Worm (Caenorhabditis elegans) whole organism, L2 larva: Measurements from ENCODE around the gene F10C1.1.

Experiments
- F13H6.1 ChIP-seq: sonication (generic microtip); optimal IDR thresholded peaks from 2 replicates; lab custom pipeline; 2016; ENCODE audit warnings: missing genetic modification characterization, missing compliant biosample characterization
- R02D3.7 ChIP-seq: fragments of 150-350 bp; optimal IDR thresholded peaks from 2 replicates; lab custom pipeline; 2014; ENCODE audit warnings: missing biosample characterization, missing genetic modification characterization
- Y55F3AM.14 ChIP-seq: fragments of 200-800 bp; sonication (Bioruptor generic); optimal IDR thresholded peaks from 2 replicates; lab custom pipeline; 2018; ENCODE audit warnings: mild to moderate bottlenecking, missing genetic modification characterization, missing compliant biosample characterization
- ZK546.5 ChIP-seq: sonication (generic microtip); optimal IDR thresholded peaks from 2 replicates; lab custom pipeline; 2017; ENCODE audit warnings: missing biosample characterization, missing genetic modification characterization
- alr-1 ChIP-seq: fragments of 150-350 bp; optimal IDR thresholded peaks from 2 replicates; lab custom pipeline; 2014; ENCODE audit warnings: missing biosample characterization, missing genetic modification characterization
- aly-2 ChIP-seq: fragments of 150-350 bp; optimal IDR thresholded peaks from 2 replicates; lab custom pipeline; 2014; ENCODE audit warnings: missing biosample characterization, missing genetic modification characterization
- ceh-16 ChIP-seq: fragments of 150-350 bp; optimal IDR thresholded peaks from 2 replicates; lab custom pipeline; 2014; ENCODE audit warnings: missing biosample characterization, missing genetic modification characterization
- crh-2 ChIP-seq: sonication (generic microtip); optimal IDR thresholded peaks from 2 replicates; lab custom pipeline; 2017; ENCODE audit warnings: missing biosample characterization, missing genetic modification characterization
- dmd-4 ChIP-seq: sonication (generic microtip); optimal IDR thresholded peaks from 2 replicates; lab custom pipeline; 2017; ENCODE audit warnings: missing biosample characterization, missing genetic modification characterization
- egl-27 ChIP-seq: sonication (generic microtip); optimal IDR thresholded peaks from 3 replicates; lab custom pipeline; 2017; ENCODE audit warnings: missing biosample characterization, missing genetic modification reagents, missing genetic modification characterization
- fos-1 ChIP-seq: fragments of 150-350 bp; optimal IDR thresholded peaks from 2 replicates; lab custom pipeline; 2014; ENCODE audit warnings: missing biosample characterization, missing genetic modification characterization
- gmeb-1 ChIP-seq: fragments of 150-350 bp; optimal IDR thresholded peaks from 2 replicates; lab custom pipeline; 2014; ENCODE audit warnings: missing biosample characterization, missing genetic modification characterization
- lin-13 ChIP-seq: fragments of 150-350 bp; optimal IDR thresholded peaks from 2 replicates; lab custom pipeline; 2014; ENCODE audit warnings: missing biosample characterization, missing genetic modification reagents, missing genetic modification characterization
- lin-39 ChIP-seq: fragments of 150-350 bp; optimal IDR thresholded peaks from 2 replicates; lab custom pipeline; 2014; ENCODE audit warnings: missing biosample characterization, missing genetic modification reagents, missing genetic modification characterization
- mbf-1 ChIP-seq: sonication (generic microtip); optimal IDR thresholded peaks from 2 replicates; lab custom pipeline; 2017; ENCODE audit warnings: missing biosample characterization, missing genetic modification characterization
- mdl-1 ChIP-seq, 2 experiments: fragments of 150-350 bp in 1 of 2; sonication (generic microtip) in 1 of 2; optimal IDR thresholded peaks; 2 replicates each; lab custom pipeline; 2017; ENCODE audit warnings: missing biosample characterization in 2 of 2, missing genetic modification characterization in 2 of 2
- nhr-10 ChIP-seq: sonication (generic microtip); optimal IDR thresholded peaks from 2 replicates; lab custom pipeline; 2017; ENCODE audit warnings: missing biosample characterization, missing genetic modification characterization
- nhr-11 ChIP-seq: fragments of 150-350 bp; optimal IDR thresholded peaks from 2 replicates; lab custom pipeline; 2014; ENCODE audit warnings: missing biosample characterization, missing genetic modification characterization
- nhr-12 ChIP-seq: fragments of 150-350 bp; optimal IDR thresholded peaks from 2 replicates; lab custom pipeline; 2014; ENCODE audit warnings: missing biosample characterization, missing genetic modification characterization
- nhr-129 ChIP-seq: fragments of 150-350 bp; optimal IDR thresholded peaks from 2 replicates; lab custom pipeline; 2014; ENCODE audit warnings: missing biosample characterization, missing genetic modification characterization
- nhr-21 ChIP-seq: fragments of 150-350 bp; optimal IDR thresholded peaks from 2 replicates; lab custom pipeline; 2014; ENCODE audit warnings: missing biosample characterization, missing genetic modification characterization
- nhr-6 ChIP-seq: fragments of 150-350 bp; optimal IDR thresholded peaks from 2 replicates; lab custom pipeline; 2014; ENCODE audit warnings: missing biosample characterization, missing genetic modification characterization
- nhr-77 ChIP-seq: fragments of 150-350 bp; optimal IDR thresholded peaks from 2 replicates; lab custom pipeline; 2014; ENCODE audit warnings: missing biosample characterization, missing genetic modification characterization
- peb-1 ChIP-seq: fragments of 150-350 bp; optimal IDR thresholded peaks from 2 replicates; lab custom pipeline; 2014; ENCODE audit warnings: missing biosample characterization, missing genetic modification characterization
- sem-4 ChIP-seq: fragments of 150-350 bp; optimal IDR thresholded peaks from 2 replicates; lab custom pipeline; 2014; ENCODE audit warnings: missing biosample characterization, missing genetic modification reagents, missing genetic modification characterization
- skn-1 ChIP-seq: sonication (generic microtip); optimal IDR thresholded peaks from 2 replicates; lab custom pipeline; 2017; ENCODE audit warnings: missing biosample characterization, missing genetic modification characterization
- sma-9 ChIP-seq, 2 experiments: fragments of 150-350 bp in 1 of 2; sonication (generic microtip) in 1 of 2; optimal IDR thresholded peaks; 2 replicates each; lab custom pipeline; 2014 to 2016; ENCODE audit warnings: missing genetic modification characterization in 2 of 2, mild to moderate bottlenecking in 1 of 2, missing biosample characterization in 1 of 2, missing compliant biosample characterization in 1 of 2, missing genetic modification reagents in 1 of 2, moderate library complexity in 1 of 2
- snpc-4 ChIP-seq: fragments of 150-350 bp; optimal IDR thresholded peaks from 2 replicates; lab custom pipeline; 2014; ENCODE audit warnings: missing biosample characterization, missing genetic modification characterization
- ztf-1 ChIP-seq: fragments of 200-800 bp; sonication (Bioruptor generic); conservative IDR thresholded peaks from 2 replicates; pipeline ENCODE4 v1.3.6; 2022; ENCODE audit warnings: missing genetic modification characterization, missing compliant biosample characterization
- ztf-4 ChIP-seq: fragments of 150-350 bp; optimal IDR thresholded peaks from 2 replicates; lab custom pipeline; 2014; ENCODE audit warnings: missing biosample characterization, missing genetic modification characterization

F10C1.1 gene

DNA sequence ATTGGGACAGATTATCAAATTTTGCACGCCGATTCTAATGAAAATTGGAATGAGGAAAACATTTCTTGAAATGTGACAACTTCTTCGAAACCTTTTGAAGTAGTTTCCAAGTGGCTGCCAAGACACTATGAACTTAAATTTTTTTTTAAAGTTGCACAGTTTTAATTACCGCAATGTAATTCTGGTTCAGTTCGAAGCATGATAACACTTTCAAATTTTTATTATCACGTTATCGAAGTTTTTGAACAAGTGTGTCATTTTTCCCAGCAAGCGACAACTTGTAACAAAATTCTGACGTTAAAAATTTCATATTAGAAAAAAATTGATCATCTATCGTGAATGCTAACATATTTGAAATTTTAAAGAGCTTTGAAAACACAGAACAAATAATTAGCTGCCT, 31.3 kb upstream of the F10C1.1 start:
- TF ChIP-seq Y55F3AM.14 (GFP tag; lab: Kevin White, UChicago) (no peak), fos-1 (tag; lab: Kevin White, UChicago) (peak; percentile 46)

DNA sequence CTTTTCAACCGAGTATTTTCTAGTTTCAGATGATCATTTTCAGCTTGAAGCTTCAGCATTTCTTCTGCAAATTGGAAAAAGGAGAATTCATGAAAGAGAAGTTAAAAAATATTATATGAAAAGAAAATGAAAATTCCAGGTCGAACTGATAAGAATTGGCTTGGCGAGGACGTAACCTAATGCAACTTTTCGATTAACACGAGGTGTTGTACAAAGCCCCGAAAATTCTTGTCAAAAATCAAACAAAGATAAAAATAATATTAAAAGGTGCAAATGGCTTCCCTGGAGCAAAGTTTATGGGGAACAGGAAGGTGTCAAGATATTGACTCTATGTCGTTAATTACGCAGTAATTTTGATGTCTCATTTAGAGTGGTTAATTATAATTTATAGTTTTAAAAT, 29.7 kb upstream of the F10C1.1 start:
- TF ChIP-seq dmd-4 (tag; lab: Kevin White, UChicago) (no peak), crh-2 (no peak), Y55F3AM.14 (GFP tag; lab: Kevin White, UChicago) (no peak), nhr-77 (tag; lab: Kevin White, UChicago) (no peak), mdl-1 (tag; optimal IDR thresholded peaks at IDR 0.05; lab: Kevin White, UChicago) (no peak), fos-1 (tag; lab: Kevin White, UChicago) (peak; percentile 48)

DNA sequence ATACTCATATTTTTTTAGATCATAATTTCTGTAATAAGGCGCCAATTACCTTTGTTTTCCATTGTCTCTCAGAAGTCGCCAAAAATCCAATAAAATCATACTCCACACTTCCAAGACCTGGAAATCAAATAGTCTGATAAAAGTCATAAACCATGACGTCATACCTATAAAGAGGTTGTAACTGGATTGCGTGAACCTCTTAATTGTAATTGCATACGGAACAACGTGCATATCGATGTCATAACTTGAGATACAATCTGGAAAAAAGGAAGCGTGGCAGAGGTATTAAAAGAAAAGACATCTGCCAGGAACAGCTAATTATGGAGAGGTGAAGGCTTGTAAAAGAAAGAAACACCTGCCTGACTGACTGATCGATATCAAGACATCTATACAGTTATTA, 28.9 kb upstream of the F10C1.1 start, which contains the start of gene F10C1.9:
Gene F10C1.9 (minus strand): TSS at position 197 of the 400 bp plus-strand sequence.
- TF ChIP-seq sma-9 (GFP tag; optimal IDR thresholded peaks at IDR 0.05; lab: Kevin White, UChicago) (peak; percentile 3), sma-9 (tag; optimal IDR thresholded peaks at IDR 0.05; lab: Kevin White, UChicago) (no peak), crh-2 (no peak)

DNA sequence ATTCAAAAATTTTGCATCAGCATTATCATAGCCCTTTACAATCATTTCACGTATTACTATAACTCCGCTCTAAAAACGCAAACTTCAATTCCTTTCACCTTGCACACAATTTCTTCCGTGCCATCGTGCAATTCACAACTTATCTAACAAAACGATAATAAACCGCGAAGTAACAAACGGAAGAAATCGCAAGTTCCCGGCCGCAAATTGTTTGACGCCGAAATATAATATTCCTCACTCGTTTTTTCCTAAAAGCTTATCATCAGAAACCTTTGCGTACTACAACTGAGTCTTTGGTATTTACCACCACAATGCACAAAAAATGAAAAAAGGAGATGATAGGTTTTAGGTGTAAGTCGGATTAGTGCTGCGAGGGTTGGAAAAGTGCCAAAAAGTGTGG, 26.7 kb upstream of the F10C1.1 start:
- no peak for TF ChIP-seq mbf-1
- peak; percentile 82 for TF ChIP-seq fos-1 (tag; lab: Kevin White, UChicago)

DNA sequence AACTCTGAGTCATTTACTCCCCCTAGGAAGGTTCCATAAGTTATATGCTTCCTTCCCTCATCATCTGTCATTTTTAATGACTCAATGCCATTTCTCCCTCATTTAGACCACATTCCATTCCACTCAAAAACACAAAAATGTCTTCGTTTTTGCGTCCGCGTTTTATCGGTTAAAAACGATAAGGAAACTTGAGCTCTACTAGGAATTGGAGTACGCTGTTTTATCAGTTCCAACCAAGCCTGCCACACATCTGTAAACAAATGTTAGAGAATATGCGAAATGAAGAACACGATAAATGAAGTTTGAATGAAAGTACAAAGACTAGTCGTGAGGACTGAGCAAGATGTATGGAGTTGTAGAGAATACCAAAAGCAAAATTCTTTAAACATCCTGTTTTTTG, 25.6 kb upstream of the F10C1.1 start:
- TF ChIP-seq nhr-12, result no peak
- peak; percentile 28 for TF ChIP-seq F13H6.1 (tag; lab: Kevin White, UChicago)
- peak; percentile 13 for TF ChIP-seq gmeb-1 (tag; lab: Kevin White, UChicago)
- TF ChIP-seq crh-2, result peak; percentile 67
- peak; percentile 97 for TF ChIP-seq fos-1 (tag; lab: Kevin White, UChicago)
- no peak for TF ChIP-seq egl-27 (tag; lab: Kevin White, UChicago)
- TF ChIP-seq sma-9 (GFP tag; optimal IDR thresholded peaks at IDR 0.05; lab: Kevin White, UChicago), result peak; percentile 45
- TF ChIP-seq sma-9 (tag; optimal IDR thresholded peaks at IDR 0.05; lab: Kevin White, UChicago), result no peak
- TF ChIP-seq lin-13, result no peak

DNA sequence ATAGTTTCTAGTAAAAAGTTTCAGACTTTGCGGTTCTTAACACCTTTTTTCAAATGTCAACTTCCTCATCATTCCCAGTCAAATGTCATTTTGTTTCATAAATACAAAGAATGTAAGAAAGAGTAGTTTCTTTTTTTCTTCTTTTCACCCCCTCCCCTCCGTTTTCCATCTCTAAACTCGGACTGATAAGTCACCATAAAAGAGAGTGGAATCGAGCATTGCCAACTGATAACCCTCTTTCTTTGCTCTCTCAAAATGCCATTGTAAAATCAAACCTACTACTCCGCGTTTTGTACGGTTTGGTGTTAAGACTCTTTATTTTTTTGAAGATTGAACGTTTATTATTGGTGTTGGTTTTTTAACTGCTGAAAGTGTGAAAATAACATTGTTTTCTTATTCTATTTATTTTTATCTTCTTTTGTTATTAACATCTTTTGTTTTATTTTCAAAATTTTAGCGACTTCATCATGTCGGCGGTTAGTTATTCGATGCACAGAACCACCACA, 24.2 kb upstream of the F10C1.1 start, which contains the start of gene ifb-2:
Gene ifb-2 (plus strand): TSS at position 456 of the 506 bp plus-strand sequence.
- TF ChIP-seq fos-1 (tag; lab: Kevin White, UChicago), result peak; percentile 81
- TF ChIP-seq sem-4, result no peak
- TF ChIP-seq R02D3.7, result no peak
- no peak for TF ChIP-seq snpc-4
- peak; percentile 36 for TF ChIP-seq crh-2
- no peak for TF ChIP-seq lin-39 (tag; lab: Kevin White, UChicago)
- no peak for TF ChIP-seq gmeb-1 (tag; lab: Kevin White, UChicago)
- TF ChIP-seq ceh-16 (tag; lab: Kevin White, UChicago), result no peak
- TF ChIP-seq peb-1 (tag; lab: Kevin White, UChicago), result no peak
- no peak for TF ChIP-seq alr-1

DNA sequence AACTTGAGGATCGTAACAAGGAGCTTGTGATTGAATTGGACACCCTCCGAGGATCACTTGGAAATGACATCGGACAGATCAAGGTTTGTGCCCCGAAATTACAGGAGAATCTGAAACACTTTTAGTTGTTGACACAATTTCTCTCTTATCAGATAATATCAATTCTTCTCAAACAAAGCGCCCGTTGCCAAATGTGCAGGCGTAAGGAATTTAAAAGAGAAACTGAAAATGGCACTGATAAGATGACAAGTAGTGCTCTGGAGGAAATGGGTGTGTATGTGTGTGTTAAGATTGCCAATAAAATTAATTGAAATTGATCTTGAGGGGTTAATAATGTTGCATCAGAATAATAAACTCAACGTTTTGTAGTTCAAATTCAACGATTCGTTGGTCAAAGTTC, 22.7 kb upstream of the F10C1.1 start:
- TF ChIP-seq egl-27 (tag; lab: Kevin White, UChicago) (no peak), ztf-1 (GFP tag; lab: Robert Waterston, UW) (no peak), R02D3.7 (no peak), sma-9 (GFP tag; optimal IDR thresholded peaks at IDR 0.05; lab: Kevin White, UChicago) (peak; percentile 16), sma-9 (tag; optimal IDR thresholded peaks at IDR 0.05; lab: Kevin White, UChicago) (no peak), aly-2 (tag; lab: Kevin White, UChicago) (no peak), crh-2 (peak; percentile 10), ztf-4 (tag; lab: Kevin White, UChicago) (no peak), nhr-12 (no peak), fos-1 (tag; lab: Kevin White, UChicago) (peak; percentile 76), sem-4 (no peak), snpc-4 (no peak)

DNA sequence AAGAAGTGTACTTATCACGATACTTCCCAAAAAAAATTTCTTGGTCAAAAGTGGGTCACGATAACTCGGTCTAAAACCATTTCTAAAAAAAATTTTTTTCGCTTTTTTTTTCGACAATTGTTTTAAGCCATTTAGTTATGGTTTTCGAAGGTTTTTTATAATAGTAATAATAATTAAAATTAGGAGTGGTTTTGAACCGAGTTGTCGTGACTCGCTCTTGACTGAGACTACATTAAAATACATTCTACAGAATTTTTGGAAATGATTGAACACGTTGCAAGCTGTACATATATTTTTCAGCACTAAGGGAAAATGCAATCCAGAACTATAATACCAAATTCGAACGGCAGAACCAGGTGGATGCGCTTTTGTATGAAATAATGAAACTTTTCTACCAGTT, 19.9 kb upstream of the F10C1.1 start, which contains the start of gene F10C1.8:
Gene F10C1.8 (plus strand): TSS at position 301 of the 400 bp plus-strand sequence.
- no peak for TF ChIP-seq nhr-10 (tag; lab: Kevin White, UChicago)
- TF ChIP-seq sma-9 (GFP tag; optimal IDR thresholded peaks at IDR 0.05; lab: Kevin White, UChicago), result no peak
- no peak for TF ChIP-seq sma-9 (tag; optimal IDR thresholded peaks at IDR 0.05; lab: Kevin White, UChicago)
- no peak for TF ChIP-seq mdl-1 (tag; optimal IDR thresholded peaks at IDR 0.05; lab: Kevin White, UChicago)
- no peak for TF ChIP-seq nhr-129 (tag; lab: Kevin White, UChicago)
- no peak for TF ChIP-seq egl-27 (tag; lab: Kevin White, UChicago)
- TF ChIP-seq nhr-12, result no peak
- TF ChIP-seq nhr-21 (tag; lab: Kevin White, UChicago), result no peak
- TF ChIP-seq dmd-4 (tag; lab: Kevin White, UChicago), result no peak
- TF ChIP-seq nhr-6, result no peak
- no peak for TF ChIP-seq nhr-11 (tag; lab: Kevin White, UChicago)
- TF ChIP-seq nhr-77 (tag; lab: Kevin White, UChicago), result no peak
- TF ChIP-seq peb-1 (tag; lab: Kevin White, UChicago), result no peak
- no peak for TF ChIP-seq skn-1 (tag; lab: Kevin White, UChicago)
- no peak for TF ChIP-seq ZK546.5 (tag; lab: Kevin White, UChicago)
